Fruit fly (Drosophila melanogaster): ENCODE data around the gene Sema1a.
A peak's percentile ranks its signal among the peaks of the same experiment; 100 is the strongest.

The Sema1a gene

DNA sequence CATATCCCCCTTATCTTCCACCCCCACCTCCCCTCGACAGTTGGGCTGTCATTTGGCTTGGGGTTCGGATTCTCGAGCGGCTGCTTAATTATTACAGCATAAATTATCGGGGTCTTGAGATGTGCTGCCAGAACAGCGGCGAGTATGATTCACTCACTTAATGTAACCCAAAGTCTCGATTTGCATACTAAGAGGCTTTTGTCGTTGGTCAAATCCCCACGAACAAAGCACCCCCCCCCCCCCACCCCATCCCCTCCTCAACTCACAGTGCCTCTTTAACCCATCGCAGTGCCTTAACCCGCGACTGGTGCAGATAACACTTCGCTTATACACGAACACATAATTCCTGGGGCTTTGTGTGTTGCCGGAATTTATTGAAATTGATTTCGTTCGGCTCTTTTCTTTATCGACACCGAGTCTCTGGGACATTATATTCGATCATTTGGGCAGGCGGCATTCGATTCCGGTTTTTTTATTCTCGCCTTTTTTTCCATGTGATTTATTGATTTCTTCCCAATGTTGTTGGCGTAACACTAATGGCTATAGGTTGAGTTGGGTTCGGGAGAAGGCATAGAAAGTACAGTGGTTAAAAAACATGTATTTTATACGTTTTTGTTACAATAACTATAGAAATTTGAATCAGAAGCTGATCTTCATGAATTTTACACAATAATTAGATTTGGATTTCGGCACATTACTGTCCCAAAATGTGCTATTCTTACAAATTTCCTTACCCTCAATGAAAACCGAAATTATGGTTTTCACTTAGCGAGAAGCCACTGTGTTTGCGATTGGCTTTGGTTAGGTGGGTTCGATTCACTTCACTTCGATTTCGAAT, 12.1 kb downstream of the Sema1a start (continued):
- no peak for TF ChIP-seq ranshi (GFP tag; IDR thresholded peaks at IDR 0.05)
- TF ChIP-seq tna (GFP tag; IDR thresholded peaks at IDR 0.05; ENCODE audit: partially characterized antibody): no peak
- TF ChIP-seq gfzf (GFP tag; optimal IDR thresholded peaks at IDR 0.05): no peak
- no peak for TF ChIP-seq fu2 (GFP tag; optimal IDR thresholded peaks at IDR 0.05)
- peak; percentile 61 for TF ChIP-seq CG2678 (tag; optimal IDR thresholded peaks at IDR 0.05)
- TF ChIP-seq kni (GFP tag; optimal IDR thresholded peaks at IDR 0.05): peak; percentile 84
- peak; percentile 79 for TF ChIP-seq Sox102F (GFP tag; optimal IDR thresholded peaks at IDR 0.05)
- TF ChIP-seq Camta (GFP tag; optimal IDR thresholded peaks at IDR 0.05): peak; percentile 65
- TF ChIP-seq CG9609 (GFP tag; optimal IDR thresholded peaks at IDR 0.05): peak; percentile 28
- no peak for TF ChIP-seq CG7357 (GFP tag; IDR thresholded peaks at IDR 0.05)
- TF ChIP-seq Nf-YB (GFP tag; optimal IDR thresholded peaks at IDR 0.05): peak; percentile 13
- 0 out of 3 replicates have a peak, but pooled peaks have one; percentile 33 for TF ChIP-seq HLH4C (GFP tag; IDR thresholded peaks at IDR 0.05; ENCODE audit: partially characterized antibody)
- no peak for TF ChIP-seq H15 (GFP tag; IDR thresholded peaks at IDR 0.05)
- TF ChIP-seq CG12071 (GFP tag; optimal IDR thresholded peaks at IDR 0.05): no peak
- peak; percentile 22 for TF ChIP-seq CG13775 (GFP tag; optimal IDR thresholded peaks at IDR 0.05)
- TF ChIP-seq CG12769 (tag; optimal IDR thresholded peaks at IDR 0.05): peak; percentile 67
- peak; percentile 56; the same call in 2 of the 3 replicates for TF ChIP-seq CG17361 (GFP tag; IDR thresholded peaks at IDR 0.05)
- TF ChIP-seq Oli (tag; optimal IDR thresholded peaks at IDR 0.05): peak; percentile 60
- peak; percentile 35 for TF ChIP-seq Mes4 (GFP tag; optimal IDR thresholded peaks at IDR 0.05)
- no peak for TF ChIP-seq CG6272 (GFP tag; IDR thresholded peaks at IDR 0.05)
- peak; percentile 95 for TF ChIP-seq gsb-n (tag; optimal IDR thresholded peaks at IDR 0.05)
- TF ChIP-seq Dip3 (GFP tag; optimal IDR thresholded peaks at IDR 0.05): peak; percentile 19
- TF ChIP-seq ewg (GFP tag; optimal IDR thresholded peaks at IDR 0.05): peak; percentile 39
- TF ChIP-seq vvl (GFP tag; IDR thresholded peaks at IDR 0.05): peak; percentile 80
- peak; percentile 14 for TF ChIP-seq gcm (GFP tag; optimal IDR thresholded peaks at IDR 0.05)
- 0 out of 2 replicates have a peak, but pooled peaks have one; percentile 25 for TF ChIP-seq sob (GFP tag; IDR thresholded peaks at IDR 0.05)
- peak; percentile 54 for TF ChIP-seq CG30431 (GFP tag; optimal IDR thresholded peaks at IDR 0.05)
- TF ChIP-seq CG32772 (GFP tag; IDR thresholded peaks at IDR 0.05): no peak
- no peak for TF ChIP-seq CG18011 (GFP tag; optimal IDR thresholded peaks at IDR 0.05)
- no peak for TF ChIP-seq amos (GFP tag; IDR thresholded peaks at IDR 0.05; ENCODE audit: partially characterized antibody)
- TF ChIP-seq dpn (GFP tag; optimal IDR thresholded peaks at IDR 0.05): peak in 1 of 2 experiments; percentile 31
- TF ChIP-seq CG14014 (GFP tag; IDR thresholded peaks at IDR 0.05): 0 out of 2 replicates have a peak, but pooled peaks have one; percentile 12
- no peak for TF ChIP-seq CG8290 (GFP tag; optimal IDR thresholded peaks at IDR 0.05)
- peak in 1 of 2 experiments; percentile 6 for TF ChIP-seq CG8290 (tag; optimal IDR thresholded peaks at IDR 0.05)
- TF ChIP-seq CG6175 (GFP tag; IDR thresholded peaks at IDR 0.05): no peak
- peak; percentile 39 for TF ChIP-seq CG2120 (GFP tag; optimal IDR thresholded peaks at IDR 0.05)
- TF ChIP-seq abd-A (tag; optimal IDR thresholded peaks at IDR 0.05): peak; percentile 70
- peak; percentile 70 for TF ChIP-seq unpg (GFP tag; optimal IDR thresholded peaks at IDR 0.05)
- TF ChIP-seq tgo (GFP tag; IDR thresholded peaks at IDR 0.05): 0 out of 3 replicates have a peak, but pooled peaks have one; percentile 39
- TF ChIP-seq Hmr (GFP tag; optimal IDR thresholded peaks at IDR 0.05): peak; percentile 11
- TF ChIP-seq CG6654 (GFP tag; optimal IDR thresholded peaks at IDR 0.05): no peak
- TF ChIP-seq CG11723 (GFP tag; optimal IDR thresholded peaks at IDR 0.05): peak; percentile 6
- TF ChIP-seq Chrac-16 (GFP tag; optimal IDR thresholded peaks at IDR 0.05): peak; percentile 53
- peak; percentile 31 for TF ChIP-seq Meics (GFP tag; optimal IDR thresholded peaks at IDR 0.05)
- TF ChIP-seq CG4617 (GFP tag; optimal IDR thresholded peaks at IDR 0.05; ENCODE audit: borderline replicate concordance): no peak
- peak; percentile 73; the same call in 2 of the 3 replicates for TF ChIP-seq CG2199 (GFP tag; IDR thresholded peaks at IDR 0.05)
- peak; percentile 88 for TF ChIP-seq Blimp-1 (GFP tag; optimal IDR thresholded peaks at IDR 0.05)
- no peak for TF ChIP-seq sisA (GFP tag; IDR thresholded peaks at IDR 0.05)

Measured in whole organism, embryonic.